Fruit fly (Drosophila melanogaster): Measurements from ENCODE around the gene t-cup.
A peak's percentile ranks its signal among the peaks of the same experiment; 100 is the strongest.

dm6 chr2L:12483866-12484554 lies 13.1 kb downstream of the t-cup start:
- TF ChIP-seq maf-S (GFP tag; optimal IDR thresholded peaks at IDR 0.05), result peak; percentile 87
- TF ChIP-seq CG10366 (GFP tag; IDR thresholded peaks at IDR 0.05), result peak; percentile 89
- TF ChIP-seq CG32772 (GFP tag; IDR thresholded peaks at IDR 0.05), result peak; percentile 80
- peak; percentile 54 for TF ChIP-seq CG17912 (GFP tag; optimal IDR thresholded peaks at IDR 0.05)
- peak; percentile 79 for TF ChIP-seq Max (GFP tag; optimal IDR thresholded peaks at IDR 0.05)
- peak; percentile 90; the same call in 2 of the 3 replicates for TF ChIP-seq dysf (GFP tag; IDR thresholded peaks at IDR 0.05)
- peak; percentile 82 for TF ChIP-seq croc (GFP tag; conservative IDR thresholded peaks at IDR 0.05)
- TF ChIP-seq CG16863 (GFP tag; optimal IDR thresholded peaks at IDR 0.05), result peak; percentile 88
- peak; percentile 92 for TF ChIP-seq Ptx1 (GFP tag; IDR thresholded peaks at IDR 0.05)
- peak; percentile 83 for TF ChIP-seq kni (GFP tag; optimal IDR thresholded peaks at IDR 0.05)
- TF ChIP-seq CG4282 (GFP tag; optimal IDR thresholded peaks at IDR 0.05), result peak; percentile 59
